Fruit fly (Drosophila melanogaster) ovary, adult (tissue): ENCODE measurements around the gene CG34260.
A peak's percentile ranks its signal among the peaks of the same experiment; 100 is the strongest.

Experiments
- CG17801 ChIP-seq: fragments of 200-800 bp; optimal IDR thresholded peaks from 2 replicates; lab custom pipeline; 2019; ENCODE audit warnings: missing biosample characterization, mild to moderate bottlenecking, missing genetic modification characterization, moderate library complexity; ENCODE audit not compliant: partially characterized antibody

Gene CG34260

dm6 chr3L:20697166-20697791 is 16.6 kb upstream of the CG34260 start:
- TF ChIP-seq CG17801 (GFP tag; lab: Kevin White, UChicago) = no peak

- no peak for TF ChIP-seq CG17801 (GFP tag; lab: Kevin White, UChicago)
These were observed 13.2 kb upstream of the CG34260 start for dm6 chr3L:20700660-20701059.

dm6 chr3L:20707217-20707616 is 6.7 kb upstream of the CG34260 start:
- no peak for TF ChIP-seq CG17801 (GFP tag; lab: Kevin White, UChicago)

- no peak for TF ChIP-seq CG17801 (GFP tag; lab: Kevin White, UChicago)
These were observed 3.3 kb upstream of the CG34260 start for dm6 chr3L:20710475-20711177.

- TF ChIP-seq CG17801 (GFP tag; lab: Kevin White, UChicago) = no peak
These were observed 2.5 kb upstream of the CG34260 start for dm6 chr3L:20711397-20711796.

dm6 chr3L:20719100-20719499 is 5.2 kb downstream of the CG34260 start, which contains the start of gene cmpy:
TSS of gene cmpy (minus strand) at chr3L:20719200.
- no peak for TF ChIP-seq CG17801 (GFP tag; lab: Kevin White, UChicago)

- peak; percentile 27 for TF ChIP-seq CG17801 (GFP tag; lab: Kevin White, UChicago)
These were observed 15.5 kb downstream of the CG34260 start for dm6 chr3L:20729415-20729814.

dm6 chr3L:20730323-20731238 is 16.7 kb downstream of the CG34260 start, which contains the start of gene CG13252:
TSS of gene CG13252 (plus strand) at chr3L:20730591.
- peak; percentile 78 for TF ChIP-seq CG17801 (GFP tag; lab: Kevin White, UChicago)

- no peak for TF ChIP-seq CG17801 (GFP tag; lab: Kevin White, UChicago)
These were observed 18.6 kb downstream of the CG34260 start for dm6 chr3L:20732492-20732891.

- no peak for TF ChIP-seq CG17801 (GFP tag; lab: Kevin White, UChicago)
These were observed 19.8 kb downstream of the CG34260 start for dm6 chr3L:20733530-20734257.

dm6 chr3L:20734258-20734624 is 20.3 kb downstream of the CG34260 start:
- TF ChIP-seq CG17801 (GFP tag; lab: Kevin White, UChicago) = no peak

- TF ChIP-seq CG17801 (GFP tag; lab: Kevin White, UChicago) = no peak
These were observed 22.4 kb downstream of the CG34260 start for dm6 chr3L:20736266-20736665.

- no peak for TF ChIP-seq CG17801 (GFP tag; lab: Kevin White, UChicago)
These were observed 23.4 kb downstream of the CG34260 start for dm6 chr3L:20737346-20737745.

dm6 chr3L:20739414-20739813 is 25.5 kb downstream of the CG34260 start, which contains the start of gene Gr77a:
TSS of gene Gr77a (minus strand) at chr3L:20739430.
- no peak for TF ChIP-seq CG17801 (GFP tag; lab: Kevin White, UChicago)
